Fruit fly (Drosophila melanogaster): ENCODE measurements around the gene CG14805.

The CG14805 gene

dm6 chrX:1907727-1908264 is 30.7 kb downstream of the CG14805 start, which contains the start of gene mip130 (continued):
- TF ChIP-seq CG6276 (GFP tag; optimal IDR thresholded peaks at IDR 0.05) (peak; percentile 45), CG1621 (tag; optimal IDR thresholded peaks at IDR 0.05) (no peak), OdsH (GFP tag; optimal IDR thresholded peaks at IDR 0.05) (peak; percentile 47), dac (GFP tag; optimal IDR thresholded peaks at IDR 0.05) (peak; percentile 5), CG3032 (tag; optimal IDR thresholded peaks at IDR 0.05) (peak; percentile 60), svp (GFP tag) (peak; percentile 84), dsx (GFP tag; optimal IDR thresholded peaks at IDR 0.05; ENCODE audit: poor library complexity, severe bottlenecking) (peak; percentile 17), Hr4 (GFP tag; optimal IDR thresholded peaks at IDR 0.05) (peak; percentile 64), CG6854 (GFP tag; optimal IDR thresholded peaks at IDR 0.05) (peak; percentile 27), Sox15 (GFP tag; optimal IDR thresholded peaks at IDR 0.05) (peak; percentile 27), CG4318 (GFP tag; optimal IDR thresholded peaks at IDR 0.05) (no peak), Eip93F (GFP tag; optimal IDR thresholded peaks at IDR 0.05) (no peak), CG10631 (GFP tag; optimal IDR thresholded peaks at IDR 0.05) (peak; percentile 60), CG3919 (GFP tag; optimal IDR thresholded peaks at IDR 0.05) (peak; percentile 60), Ets21C (GFP tag; optimal IDR thresholded peaks at IDR 0.05) (no peak), Hr38 (GFP tag; optimal IDR thresholded peaks at IDR 0.05) (no peak), Met (GFP tag; optimal IDR thresholded peaks at IDR 0.05) (peak; percentile 82), Lpt (GFP tag; optimal IDR thresholded peaks at IDR 0.05) (no peak)

DNA sequence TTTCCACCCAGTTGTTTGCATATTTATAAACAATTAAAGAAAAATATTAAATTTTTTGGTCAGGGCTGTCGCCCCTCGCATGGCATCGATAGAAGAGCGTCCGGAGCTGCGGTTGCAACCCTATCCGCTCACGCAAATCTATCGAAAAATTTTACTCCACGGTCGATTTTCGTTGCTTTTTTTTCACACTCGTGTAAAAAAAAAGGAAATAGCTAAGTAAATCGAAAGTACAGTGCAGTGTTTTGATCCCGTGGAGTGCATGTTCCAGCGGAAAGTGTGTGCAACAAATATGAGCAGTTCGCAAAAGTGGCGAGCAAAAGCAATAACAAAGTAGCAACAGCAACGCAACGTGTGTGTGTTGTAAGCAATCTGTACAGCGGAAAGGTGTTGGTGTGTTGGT is 31.6 kb downstream of the CG14805 start, which contains the start of the genes Edem1 and Rbcn-3B:
Edem1 (minus strand) TSS at position 71 of the 400 bp plus-strand sequence.
Rbcn-3B (plus strand) TSS at position 164 of the 400 bp plus-strand sequence.
- TF ChIP-seq CG8632 (GFP tag; optimal IDR thresholded peaks at IDR 0.05) (no peak), Hr38 (GFP tag; optimal IDR thresholded peaks at IDR 0.05) (no peak), net (GFP tag; optimal IDR thresholded peaks at IDR 0.05) (peak; percentile 45), CG11762 (GFP tag; optimal IDR thresholded peaks at IDR 0.05; ENCODE audit: insufficient read depth) (no peak), fd85E (GFP tag; optimal IDR thresholded peaks at IDR 0.05) (no peak), CG1621 (tag; optimal IDR thresholded peaks at IDR 0.05) (peak; percentile 64), pdm3 (GFP tag; optimal IDR thresholded peaks at IDR 0.05) (no peak), CG6276 (GFP tag; optimal IDR thresholded peaks at IDR 0.05) (peak; percentile 70), CG32006 (GFP tag; optimal IDR thresholded peaks at IDR 0.05) (no peak), CG6808 (GFP tag; optimal IDR thresholded peaks at IDR 0.05) (peak; percentile 50), CG11902 (GFP tag; optimal IDR thresholded peaks at IDR 0.05) (no peak), fkh (GFP tag; optimal IDR thresholded peaks at IDR 0.05) (no peak), fd59A (GFP tag; optimal IDR thresholded peaks at IDR 0.05) (no peak), CG4318 (GFP tag; optimal IDR thresholded peaks at IDR 0.05) (no peak), spab (GFP tag; optimal IDR thresholded peaks at IDR 0.05) (no peak), CG10669 (GFP tag; optimal IDR thresholded peaks at IDR 0.05) (no peak), Gug (GFP tag; IDR thresholded peaks at IDR 0.05) (no peak), CG3919 (GFP tag; optimal IDR thresholded peaks at IDR 0.05) (no peak), Eip78C (GFP tag) (no peak), achi (GFP tag; optimal IDR thresholded peaks at IDR 0.05) (no peak), Sox14 (GFP tag; optimal IDR thresholded peaks at IDR 0.05) (peak; percentile 29), CG6792 (GFP tag; optimal IDR thresholded peaks at IDR 0.05) (no peak), CG10631 (GFP tag; optimal IDR thresholded peaks at IDR 0.05) (no peak), dsx (GFP tag; optimal IDR thresholded peaks at IDR 0.05; ENCODE audit: poor library complexity, severe bottlenecking) (peak; percentile 83), topi (GFP tag; optimal IDR thresholded peaks at IDR 0.05) (peak; percentile 36), eg (GFP tag; IDR thresholded peaks at IDR 0.05) (peak; percentile 68), Smox (GFP tag; optimal IDR thresholded peaks at IDR 0.05) (no peak), lz (GFP tag; optimal IDR thresholded peaks at IDR 0.05) (no peak), CG9139 (GFP tag; optimal IDR thresholded peaks at IDR 0.05) (peak; percentile 40), cyc (GFP tag; optimal IDR thresholded peaks at IDR 0.05) (no peak), dac (GFP tag; optimal IDR thresholded peaks at IDR 0.05) (peak; percentile 7), CG8319 (GFP tag; optimal IDR thresholded peaks at IDR 0.05) (no peak), Lpt (GFP tag; optimal IDR thresholded peaks at IDR 0.05) (peak; percentile 45), ss (GFP tag; optimal IDR thresholded peaks at IDR 0.05) (no peak), Sox15 (GFP tag; optimal IDR thresholded peaks at IDR 0.05) (no peak), Hr39 (GFP tag; optimal IDR thresholded peaks at IDR 0.05) (no peak), CG6854 (GFP tag; optimal IDR thresholded peaks at IDR 0.05) (peak; percentile 27), Met (GFP tag; optimal IDR thresholded peaks at IDR 0.05) (no peak), CG31627 (GFP tag; optimal IDR thresholded peaks at IDR 0.05) (no peak), CG16779 (tag; optimal IDR thresholded peaks at IDR 0.05) (peak; percentile 69), Ets21C (GFP tag; optimal IDR thresholded peaks at IDR 0.05) (no peak), salr (GFP tag; optimal IDR thresholded peaks at IDR 0.05) (no peak), CG34406 (GFP tag; optimal IDR thresholded peaks at IDR 0.05) (no peak), OdsH (GFP tag; optimal IDR thresholded peaks at IDR 0.05) (no peak)
